Worm (Caenorhabditis elegans) whole organism, midembryonic: ENCODE data around the gene R160.6.
"Not testable (repeated sequence)": the region's sequence is repeated elsewhere in the genome, so short reads cannot be mapped to it uniquely, and the experiment has no call there.

Experiments
- T22C8.4 ChIP-seq: fragments of 200-800 bp; sonication (Bioruptor generic); IDR thresholded peaks from 2 replicates; pipeline ENCODE4 v1.3.6; 2022; ENCODE audit warnings: missing genetic modification characterization, missing compliant biosample characterization
- cog-1 ChIP-seq: sonication (generic microtip); optimal IDR thresholded peaks from 2 replicates; lab custom pipeline; 2016; ENCODE audit warnings: missing genetic modification characterization, missing compliant biosample characterization
- flt-1 ChIP-seq: fragments of 200-800 bp; sonication (Bioruptor generic); IDR thresholded peaks from 2 replicates; pipeline ENCODE4 v1.3.6; 2022; ENCODE audit warnings: missing genetic modification characterization, missing compliant biosample characterization
- klf-2 ChIP-seq: fragments of 200-800 bp; sonication (Bioruptor generic); conservative IDR thresholded peaks from 2 replicates; pipeline ENCODE4 v1.3.6; 2022; ENCODE audit warnings: missing genetic modification reagents, missing genetic modification characterization, missing compliant biosample characterization
- med-1 ChIP-seq: sonication (generic microtip); optimal IDR thresholded peaks from 2 replicates; lab custom pipeline; 2017; ENCODE audit warnings: missing genetic modification characterization, mild to moderate bottlenecking, missing compliant biosample characterization, antibody characterized with exemption, missing genetic modification reagents; ENCODE audit not compliant: insufficient read depth
- ref-1 ChIP-seq: fragments of 200-800 bp; sonication (Bioruptor generic); conservative IDR thresholded peaks from 2 replicates; pipeline ENCODE4 v1.3.6; 2022; ENCODE audit warnings: missing genetic modification reagents, missing genetic modification characterization, missing compliant biosample characterization
- tab-1 ChIP-seq: fragments of 200-800 bp; sonication (Bioruptor generic); IDR thresholded peaks from 2 replicates; pipeline ENCODE4 v1.3.6; 2022; ENCODE audit warnings: missing genetic modification characterization, missing compliant biosample characterization
- ztf-23 ChIP-seq: fragments of 200-800 bp; sonication (Bioruptor generic); IDR thresholded peaks from 2 replicates; pipeline ENCODE4 v1.3.6; 2022; ENCODE audit warnings: missing genetic modification reagents, missing genetic modification characterization, missing compliant biosample characterization
- ztf-29 ChIP-seq: fragments of 200-800 bp; sonication (Bioruptor generic); IDR thresholded peaks from 2 replicates; pipeline ENCODE4 v1.3.6; 2022; ENCODE audit warnings: missing genetic modification reagents, missing genetic modification characterization, missing compliant biosample characterization

R160.6 gene

ce11 chrX:4357467-4357866 lies 15.6 kb downstream of the R160.6 start, which contains the start of gene F14H12.6:
F14H12.6 (minus strand) TSS chrX:4357567.
- TF ChIP-seq med-1 (GFP tag; lab: Kevin White, UChicago) = no peak
- no peak for TF ChIP-seq ztf-29 (GFP tag; lab: Robert Waterston, UW)
- TF ChIP-seq cog-1 (tag; lab: Kevin White, UChicago) = no peak
- TF ChIP-seq ref-1 = no peak
- TF ChIP-seq ztf-23 (GFP tag; lab: Robert Waterston, UW) = no peak
- TF ChIP-seq T22C8.4 (GFP tag; lab: Robert Waterston, UW) = no peak
- no peak for TF ChIP-seq flt-1 (GFP tag; lab: Robert Waterston, UW)
- TF ChIP-seq tab-1 = no peak
- TF ChIP-seq klf-2 (GFP tag; lab: Robert Waterston, UW) = no peak

- TF ChIP-seq T22C8.4 (GFP tag; lab: Robert Waterston, UW) (no peak), tab-1 (no peak), med-1 (GFP tag; lab: Kevin White, UChicago) (no peak), ref-1 (no peak), cog-1 (tag; lab: Kevin White, UChicago) (no peak), klf-2 (GFP tag; lab: Robert Waterston, UW) (no peak), flt-1 (GFP tag; lab: Robert Waterston, UW) (no peak)
Observed at ce11 chrX:4353318-4353717, 19.7 kb downstream of the R160.6 start, which contains the start of gene col-165. col-165 (plus strand) TSS chrX:4353618.

- TF ChIP-seq ref-1 = no peak
- TF ChIP-seq T22C8.4 (GFP tag; lab: Robert Waterston, UW) = no peak
- TF ChIP-seq ztf-29 (GFP tag; lab: Robert Waterston, UW) = no peak
- no peak for TF ChIP-seq cog-1 (tag; lab: Kevin White, UChicago)
- TF ChIP-seq med-1 (GFP tag; lab: Kevin White, UChicago) = no peak
- no peak for TF ChIP-seq tab-1
- no peak for TF ChIP-seq flt-1 (GFP tag; lab: Robert Waterston, UW)
- TF ChIP-seq klf-2 (GFP tag; lab: Robert Waterston, UW) = no peak
- no peak for TF ChIP-seq ztf-23 (GFP tag; lab: Robert Waterston, UW)
Observed at ce11 chrX:4350198-4350597, 22.8 kb downstream of the R160.6 start, which contains the start of gene F14H12.2. F14H12.2 (plus strand) TSS chrX:4350498.

ce11 chrX:4343915-4344314 lies 29.1 kb downstream of the R160.6 start, which contains the start of gene F14H12.3:
F14H12.3 (plus strand) TSS chrX:4344215.
- no peak for TF ChIP-seq ref-1
- TF ChIP-seq T22C8.4 (GFP tag; lab: Robert Waterston, UW) = no peak
- no peak for TF ChIP-seq klf-2 (GFP tag; lab: Robert Waterston, UW)
- no peak for TF ChIP-seq med-1 (GFP tag; lab: Kevin White, UChicago)

- TF ChIP-seq ztf-29 (GFP tag; lab: Robert Waterston, UW) (no peak), ztf-23 (GFP tag; lab: Robert Waterston, UW) (no peak), flt-1 (GFP tag; lab: Robert Waterston, UW) (no peak), ref-1 (no peak), tab-1 (no peak), cog-1 (tag; lab: Kevin White, UChicago) (no peak), med-1 (GFP tag; lab: Kevin White, UChicago) (no peak), T22C8.4 (GFP tag; lab: Robert Waterston, UW) (no peak), klf-2 (GFP tag; lab: Robert Waterston, UW) (no peak)
Observed at ce11 chrX:4342730-4343129, 30.3 kb downstream of the R160.6 start.

- TF ChIP-seq T22C8.4, klf-2, flt-1 (GFP tag; lab: Robert Waterston, UW): not testable (repeated sequence)
Observed at ce11 chrX:4339332-4339731, 33.7 kb downstream of the R160.6 start, which contains the start of gene cst-1. cst-1 (plus strand) TSS chrX:4339632.

- not testable (repeated sequence) for TF ChIP-seq ref-1; ztf-29 (GFP tag; lab: Robert Waterston, UW); ztf-23 (GFP tag; lab: Robert Waterston, UW)
Observed at ce11 chrX:4335950-4336349, 37.1 kb downstream of the R160.6 start, which contains the start of gene cst-2. cst-2 (minus strand) TSS chrX:4336050.

ce11 chrX:4332305-4332704 lies 40.7 kb downstream of the R160.6 start, which contains the start of gene C24A8.6:
C24A8.6 (minus strand) TSS chrX:4332405.
- TF ChIP-seq T22C8.4 (GFP tag; lab: Robert Waterston, UW); med-1 (GFP tag; lab: Kevin White, UChicago); cog-1 (tag; lab: Kevin White, UChicago): not testable (repeated sequence)

ce11 chrX:4328816-4329215 lies 44.2 kb downstream of the R160.6 start, which contains the start of gene C24A8.5:
C24A8.5 (minus strand) TSS chrX:4328916.
- TF ChIP-seq med-1 (GFP tag; lab: Kevin White, UChicago) = no peak
- no peak for TF ChIP-seq klf-2 (GFP tag; lab: Robert Waterston, UW)
- no peak for TF ChIP-seq ztf-23 (GFP tag; lab: Robert Waterston, UW)
- TF ChIP-seq tab-1 = no peak
- no peak for TF ChIP-seq ztf-29 (GFP tag; lab: Robert Waterston, UW)

- TF ChIP-seq flt-1 (GFP tag; lab: Robert Waterston, UW) (no peak), ztf-29 (GFP tag; lab: Robert Waterston, UW) (no peak), T22C8.4 (GFP tag; lab: Robert Waterston, UW) (no peak)
Observed at ce11 chrX:4322847-4323455, 50.1 kb downstream of the R160.6 start.
